Fruit fly (Drosophila melanogaster) whole organism, prepupa: Measurements from ENCODE around the gene Cftr.

Experiments used
- Blimp-1 ChIP-seq: fragments of 200-800 bp; sonication (Bioruptor generic); optimal IDR thresholded peaks from 3 replicates; lab custom pipeline; 2017; ENCODE audit warnings: missing biosample characterization, missing genetic modification characterization, mild to moderate bottlenecking, moderate library complexity, missing genetic modification reagents
- CG10669 ChIP-seq: fragments of 200-800 bp; sonication (Bioruptor generic); optimal IDR thresholded peaks from 3 replicates; lab custom pipeline; 2018; ENCODE audit warnings: missing biosample characterization, mild to moderate bottlenecking, missing genetic modification characterization, moderate library complexity
- CG11294 ChIP-seq: fragments of 200-800 bp; sonication (Bioruptor generic); IDR thresholded peaks from 2 replicates; pipeline ENCODE4 v1.3.6; 2022; ENCODE audit warnings: missing biosample characterization, missing genetic modification characterization
- CG11902 ChIP-seq: fragments of 200-800 bp; sonication (Bioruptor generic); optimal IDR thresholded peaks from 3 replicates; lab custom pipeline; 2016; ENCODE audit warnings: missing biosample characterization, missing genetic modification characterization
- CG15336 ChIP-seq: fragments of 200-800 bp; sonication (Bioruptor generic); IDR thresholded peaks from 2 replicates; pipeline ENCODE4 v1.3.6; 2022; ENCODE audit warnings: missing biosample characterization, missing genetic modification characterization
- CG1621 ChIP-seq: fragments of 200-800 bp; sonication (Bioruptor generic); optimal IDR thresholded peaks from 3 replicates; lab custom pipeline; 2018; ENCODE audit warnings: missing biosample characterization, mild to moderate bottlenecking, missing genetic modification characterization
- CG16779 ChIP-seq: fragments of 200-800 bp; sonication (Bioruptor generic); optimal IDR thresholded peaks from 3 replicates; lab custom pipeline; 2017; ENCODE audit warnings: missing biosample characterization, mild to moderate bottlenecking, missing genetic modification characterization
- CG3032 ChIP-seq: fragments of 200-800 bp; optimal IDR thresholded peaks from 2 replicates; lab custom pipeline; 2019; ENCODE audit warnings: missing biosample characterization, mild to moderate bottlenecking, missing genetic modification characterization, moderate library complexity
- CG31627 ChIP-seq: fragments of 200-800 bp; sonication (Bioruptor generic); optimal IDR thresholded peaks from 3 replicates; lab custom pipeline; 2016; ENCODE audit warnings: missing biosample characterization, missing genetic modification characterization
- CG32006 ChIP-seq: fragments of 200-800 bp; sonication (Bioruptor generic); optimal IDR thresholded peaks from 3 replicates; lab custom pipeline; 2017; ENCODE audit warnings: missing biosample characterization, mild to moderate bottlenecking, missing genetic modification characterization
- CG34406 ChIP-seq: fragments of 200-800 bp; sonication (Bioruptor generic); optimal IDR thresholded peaks from 3 replicates; lab custom pipeline; 2016; ENCODE audit warnings: missing biosample characterization, missing genetic modification characterization
- CG3919 ChIP-seq: fragments of 200-800 bp; sonication (Bioruptor generic); optimal IDR thresholded peaks from 3 replicates; lab custom pipeline; 2016; ENCODE audit warnings: missing biosample characterization, missing genetic modification characterization
- CG4318 ChIP-seq: fragments of 200-800 bp; sonication (Bioruptor generic); optimal IDR thresholded peaks from 3 replicates; lab custom pipeline; 2017; ENCODE audit warnings: missing biosample characterization, mild to moderate bottlenecking, missing genetic modification characterization
- CG6163 ChIP-seq: fragments of 200-800 bp; sonication (Bioruptor generic); IDR thresholded peaks from 3 replicates; pipeline ENCODE4 v1.3.6; 2022; ENCODE audit warnings: missing biosample characterization, missing genetic modification characterization
- CG6276 ChIP-seq: fragments of 200-800 bp; sonication (Bioruptor generic); optimal IDR thresholded peaks from 2 replicates; lab custom pipeline; 2017; ENCODE audit warnings: missing biosample characterization, mild to moderate bottlenecking, missing genetic modification characterization
- CG6792 ChIP-seq: fragments of 200-800 bp; sonication (Bioruptor generic); optimal IDR thresholded peaks from 3 replicates; lab custom pipeline; 2016; ENCODE audit warnings: missing biosample characterization, missing genetic modification characterization
- CG6808 ChIP-seq: fragments of 200-800 bp; sonication (Bioruptor generic); optimal IDR thresholded peaks from 3 replicates; lab custom pipeline; 2017; ENCODE audit warnings: missing biosample characterization, missing genetic modification characterization, mild to moderate bottlenecking, moderate library complexity, missing genetic modification reagents
- CG7368 ChIP-seq: fragments of 200-800 bp; sonication (Bioruptor generic); optimal IDR thresholded peaks from 3 replicates; lab custom pipeline; 2016; ENCODE audit warnings: missing biosample characterization, missing genetic modification characterization
- CG8319 ChIP-seq: fragments of 200-800 bp; sonication (Bioruptor generic); optimal IDR thresholded peaks from 3 replicates; lab custom pipeline; 2016; ENCODE audit warnings: missing biosample characterization, missing genetic modification characterization
- CG9139 ChIP-seq: fragments of 200-800 bp; sonication (Bioruptor generic); optimal IDR thresholded peaks from 3 replicates; lab custom pipeline; 2017; ENCODE audit warnings: missing biosample characterization, mild to moderate bottlenecking, missing genetic modification characterization
- Eip75B ChIP-seq: fragments of 200-800 bp; sonication (Bioruptor generic); optimal IDR thresholded peaks from 3 replicates; lab custom pipeline; 2016; ENCODE audit warnings: missing biosample characterization, missing genetic modification characterization
- Eip78C ChIP-seq: fragments of 200-800 bp; sonication (Bioruptor generic); peaks from one replicate; lab custom pipeline; 2016; ENCODE audit warnings: missing biosample characterization, missing genetic modification characterization
- Eip93F ChIP-seq: fragments of 200-800 bp; sonication (Bioruptor generic); optimal IDR thresholded peaks from 2 replicates; lab custom pipeline; 2016; ENCODE audit warnings: missing biosample characterization, mild to moderate bottlenecking, missing genetic modification characterization
- Ets21C ChIP-seq: fragments of 200-800 bp; sonication (Bioruptor generic); optimal IDR thresholded peaks from 3 replicates; lab custom pipeline; 2016; ENCODE audit warnings: missing biosample characterization, missing genetic modification characterization
- Ets96B ChIP-seq: fragments of 200-800 bp; optimal IDR thresholded peaks from 2 replicates; lab custom pipeline; 2019; ENCODE audit warnings: missing biosample characterization, mild to moderate bottlenecking, missing genetic modification characterization, moderate library complexity
- Gug ChIP-seq: fragments of 200-800 bp; sonication (Bioruptor generic); IDR thresholded peaks from 2 replicates; pipeline ENCODE4 v1.3.6; 2022; ENCODE audit warnings: missing biosample characterization, missing genetic modification characterization
- Hr4 ChIP-seq: fragments of 200-800 bp; sonication (Bioruptor generic); optimal IDR thresholded peaks from 3 replicates; lab custom pipeline; 2016; ENCODE audit warnings: missing biosample characterization, missing genetic modification characterization
- Lpt ChIP-seq: fragments of 200-800 bp; sonication (Bioruptor generic); optimal IDR thresholded peaks from 3 replicates; lab custom pipeline; 2016; ENCODE audit warnings: missing biosample characterization, missing genetic modification characterization
- Met ChIP-seq: fragments of 200-800 bp; sonication (Bioruptor generic); optimal IDR thresholded peaks from 3 replicates; lab custom pipeline; 2016; ENCODE audit warnings: missing biosample characterization, missing genetic modification characterization
- Smox ChIP-seq: fragments of 200-800 bp; sonication (Bioruptor generic); optimal IDR thresholded peaks from 3 replicates; lab custom pipeline; 2016; ENCODE audit warnings: missing biosample characterization, missing genetic modification characterization
- Sox102F ChIP-seq: fragments of 200-800 bp; sonication (Bioruptor generic); optimal IDR thresholded peaks from 2 replicates; lab custom pipeline; 2016; ENCODE audit warnings: missing biosample characterization, mild to moderate bottlenecking, missing genetic modification characterization
- Sox14 ChIP-seq: fragments of 200-800 bp; sonication (Bioruptor generic); optimal IDR thresholded peaks from 3 replicates; lab custom pipeline; 2016; ENCODE audit warnings: missing biosample characterization, missing genetic modification characterization
- Sox15 ChIP-seq: fragments of 200-800 bp; sonication (Bioruptor generic); optimal IDR thresholded peaks from 3 replicates; lab custom pipeline; 2016; ENCODE audit warnings: missing biosample characterization, missing genetic modification characterization
- achi ChIP-seq: fragments of 200-800 bp; sonication (Bioruptor generic); optimal IDR thresholded peaks from 3 replicates; lab custom pipeline; 2016; ENCODE audit warnings: missing biosample characterization, missing genetic modification characterization
- acj6 ChIP-seq: fragments of 200-800 bp; sonication (Bioruptor generic); optimal IDR thresholded peaks from 3 replicates; lab custom pipeline; 2016; ENCODE audit warnings: missing biosample characterization, missing genetic modification characterization
- cyc ChIP-seq: fragments of 200-800 bp; sonication (Bioruptor generic); optimal IDR thresholded peaks from 3 replicates; lab custom pipeline; 2016; ENCODE audit warnings: missing biosample characterization, missing genetic modification characterization
- dac ChIP-seq: fragments of 200-800 bp; sonication (Bioruptor generic); optimal IDR thresholded peaks from 2 replicates; lab custom pipeline; 2017; ENCODE audit warnings: missing biosample characterization, mild to moderate bottlenecking, missing genetic modification characterization
- dsx ChIP-seq: fragments of 200-800 bp; optimal IDR thresholded peaks from 3 replicates; lab custom pipeline; 2019; ENCODE audit warnings: missing biosample characterization, mild to moderate bottlenecking, missing genetic modification characterization, moderate library complexity; ENCODE audit not compliant: poor library complexity, severe bottlenecking
- eg ChIP-seq: fragments of 200-800 bp; sonication (Bioruptor generic); IDR thresholded peaks from 3 replicates; pipeline ENCODE4 v1.3.6; 2022; ENCODE audit warnings: missing biosample characterization, missing genetic modification characterization
- esn ChIP-seq: fragments of 200-800 bp; sonication (Bioruptor generic); optimal IDR thresholded peaks from 2 replicates; lab custom pipeline; 2016; ENCODE audit warnings: missing biosample characterization, mild to moderate bottlenecking, missing genetic modification characterization, moderate library complexity
- fd85E ChIP-seq: fragments of 200-800 bp; sonication (Bioruptor generic); optimal IDR thresholded peaks from 3 replicates; lab custom pipeline; 2016; ENCODE audit warnings: missing biosample characterization, missing genetic modification characterization
- fkh ChIP-seq: fragments of 200-800 bp; sonication (Bioruptor generic); optimal IDR thresholded peaks from 3 replicates; lab custom pipeline; 2017; ENCODE audit warnings: missing biosample characterization, mild to moderate bottlenecking, missing genetic modification characterization, moderate library complexity
- lz ChIP-seq: fragments of 200-800 bp; sonication (Bioruptor generic); optimal IDR thresholded peaks from 3 replicates; lab custom pipeline; 2016; ENCODE audit warnings: missing biosample characterization, missing genetic modification characterization
- net ChIP-seq: fragments of 200-800 bp; sonication (Bioruptor generic); optimal IDR thresholded peaks from 3 replicates; lab custom pipeline; 2016; ENCODE audit warnings: missing biosample characterization, missing genetic modification characterization
- pdm3 ChIP-seq: fragments of 200-800 bp; sonication (Bioruptor generic); optimal IDR thresholded peaks from 3 replicates; lab custom pipeline; 2016; ENCODE audit warnings: missing biosample characterization, missing genetic modification characterization
- salr ChIP-seq, 2 experiments: fragments of 200-800 bp; sonication (Bioruptor generic); optimal IDR thresholded peaks; 3 replicates each; lab custom pipeline; 2016 to 2018; ENCODE audit warnings: missing biosample characterization in 2 of 2, missing genetic modification characterization in 2 of 2, mild to moderate bottlenecking in 1 of 2
- spab ChIP-seq: fragments of 200-800 bp; sonication (Bioruptor generic); optimal IDR thresholded peaks from 2 replicates; lab custom pipeline; 2017; ENCODE audit warnings: missing biosample characterization, mild to moderate bottlenecking, missing genetic modification characterization, missing genetic modification reagents
- ss ChIP-seq, 2 experiments: fragments of 200-800 bp; sonication (Bioruptor generic); optimal IDR thresholded peaks; 2 replicates in 1 of 2; 3 replicates in 1 of 2; lab custom pipeline; 2017 to 2018; ENCODE audit warnings: mild to moderate bottlenecking in 2 of 2, missing biosample characterization in 2 of 2, missing genetic modification characterization in 2 of 2, moderate library complexity in 1 of 2
- svp ChIP-seq: fragments of 200-800 bp; sonication (Bioruptor generic); peaks from one replicate; lab custom pipeline; 2016; ENCODE audit warnings: missing biosample characterization, missing genetic modification characterization
- topi ChIP-seq: fragments of 200-800 bp; sonication (Bioruptor generic); optimal IDR thresholded peaks from 3 replicates; lab custom pipeline; 2016; ENCODE audit warnings: missing biosample characterization, missing genetic modification characterization
- vri ChIP-seq: fragments of 200-800 bp; sonication (Bioruptor generic); optimal IDR thresholded peaks from 3 replicates; lab custom pipeline; 2016; ENCODE audit warnings: missing biosample characterization, mild to moderate bottlenecking, missing genetic modification characterization

The Cftr gene

DNA sequence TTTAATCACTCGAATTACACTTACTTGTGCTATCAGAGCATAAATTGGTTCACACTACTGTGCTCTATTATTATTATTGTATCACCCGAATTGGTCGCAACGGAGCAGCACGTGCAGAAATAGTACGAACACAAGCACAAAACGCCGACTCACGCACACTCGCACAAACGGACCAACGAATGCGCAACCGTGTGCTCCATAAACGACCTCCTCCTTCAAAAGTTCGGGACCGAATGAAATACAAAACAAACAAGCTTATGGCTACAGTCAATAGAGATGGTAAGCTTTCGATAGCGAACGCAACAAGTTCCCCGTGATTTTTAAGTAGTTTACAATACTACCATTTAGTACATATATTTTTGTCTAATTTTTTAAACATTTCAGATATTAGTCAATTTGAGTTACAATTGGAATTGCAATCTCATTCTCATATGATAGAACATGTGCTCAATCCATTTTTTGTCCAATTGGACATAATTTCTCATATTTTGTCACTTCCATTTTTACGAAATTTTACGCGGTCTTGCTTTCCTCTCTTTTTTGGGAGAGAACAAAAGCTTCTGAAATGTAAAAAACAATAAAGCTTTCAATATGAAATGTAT lies at the start of gene Cftr:
Gene Cftr (minus strand): TSS at position 239 of the 602 bp plus-strand sequence.
- TF ChIP-seq CG4318 (GFP tag; lab: Kevin White, UChicago) = no peak
- TF ChIP-seq Sox102F (GFP tag; lab: Kevin White, UChicago) = peak; percentile 71
- TF ChIP-seq CG34406 (GFP tag; lab: Kevin White, UChicago) = no peak
- peak; percentile 16; the same call in 1 of the 2 replicates for TF ChIP-seq CG15336 (GFP tag; lab: Robert Waterston, UW)
- peak; percentile 4 for TF ChIP-seq CG6808 (GFP tag; lab: Kevin White, UChicago)
- TF ChIP-seq esn (GFP tag; lab: Kevin White, UChicago) = peak; percentile 64
- TF ChIP-seq Sox14 (GFP tag; lab: Kevin White, UChicago) = peak; percentile 67
- no peak for TF ChIP-seq CG8319
- TF ChIP-seq lz (GFP tag; lab: Kevin White, UChicago) = peak; percentile 60
- peak; percentile 62 for TF ChIP-seq topi (GFP tag; lab: Kevin White, UChicago)
- peak; percentile 40 to 46 for TF ChIP-seq ss (GFP tag; optimal IDR thresholded peaks at IDR 0.05; lab: Kevin White, UChicago)
- no peak for TF ChIP-seq dac (GFP tag; lab: Kevin White, UChicago)
- TF ChIP-seq Eip75B (GFP tag; lab: Kevin White, UChicago) = peak; percentile 60
- no peak for TF ChIP-seq Sox15 (GFP tag; lab: Kevin White, UChicago)
- TF ChIP-seq CG11294 (GFP tag; lab: Robert Waterston, UW) = no peak
- peak; percentile 29 for TF ChIP-seq CG16779 (tag; lab: Kevin White, UChicago)
- TF ChIP-seq Gug (GFP tag; lab: Robert Waterston, UW) = 0 out of 2 replicates have a peak, but pooled peaks have one; percentile 27
- TF ChIP-seq CG32006 (GFP tag; lab: Kevin White, UChicago) = no peak
- peak; percentile 14 for TF ChIP-seq Ets21C (GFP tag; lab: Kevin White, UChicago)
- TF ChIP-seq CG10669 (GFP tag; lab: Kevin White, UChicago) = peak; percentile 21
- TF ChIP-seq spab (GFP tag; lab: Kevin White, UChicago) = no peak
- no peak for TF ChIP-seq CG7368 (GFP tag; lab: Kevin White, UChicago)
- no peak for TF ChIP-seq acj6 (GFP tag; lab: Kevin White, UChicago)
- no peak for TF ChIP-seq CG6276
- peak; percentile 52 for TF ChIP-seq pdm3
- no peak for TF ChIP-seq Blimp-1 (GFP tag; lab: Kevin White, UChicago)
- peak; percentile 48 for TF ChIP-seq net
- TF ChIP-seq CG6792 (GFP tag; lab: Kevin White, UChicago) = peak; percentile 7
- peak; percentile 61; the same call in 2 of the 3 replicates for TF ChIP-seq eg (GFP tag; lab: Robert Waterston, UW)
- TF ChIP-seq CG11902 (GFP tag; lab: Kevin White, UChicago) = no peak
- TF ChIP-seq cyc = peak; percentile 33
- TF ChIP-seq CG31627 (GFP tag; lab: Kevin White, UChicago) = peak; percentile 37
- peak; percentile 47 for TF ChIP-seq CG3919 (GFP tag; lab: Kevin White, UChicago)
- TF ChIP-seq fd85E (GFP tag; lab: Kevin White, UChicago) = no peak
- peak; percentile 2 for TF ChIP-seq Hr4 (GFP tag; lab: Kevin White, UChicago)
- peak; percentile 40 for TF ChIP-seq Eip93F
- peak; percentile 91 for TF ChIP-seq vri (GFP tag; lab: Kevin White, UChicago)
- TF ChIP-seq CG1621 (tag; lab: Kevin White, UChicago) = peak; percentile 32
- TF ChIP-seq CG6163 (GFP tag; lab: Robert Waterston, UW) = peak; percentile 61
- peak; percentile 53 for TF ChIP-seq svp (GFP tag; lab: Kevin White, UChicago)
- TF ChIP-seq CG9139 (GFP tag; lab: Kevin White, UChicago) = peak; percentile 23
- no peak for TF ChIP-seq salr (GFP tag; optimal IDR thresholded peaks at IDR 0.05; lab: Kevin White, UChicago)
- TF ChIP-seq Smox (GFP tag; lab: Kevin White, UChicago) = peak; percentile 67
- TF ChIP-seq Lpt = peak; percentile 61
- peak; percentile 21 for TF ChIP-seq Ets96B (tag; lab: Kevin White, UChicago)
- TF ChIP-seq dsx (GFP tag; lab: Kevin White, UChicago) = peak; percentile 60
- peak; percentile 18 for TF ChIP-seq CG3032 (tag; lab: Kevin White, UChicago)
- TF ChIP-seq fkh (GFP tag; lab: Kevin White, UChicago) = peak; percentile 93
- peak; percentile 76 for TF ChIP-seq Eip78C
- TF ChIP-seq achi (GFP tag; lab: Kevin White, UChicago) = peak; percentile 18
- peak; percentile 38 for TF ChIP-seq Met (GFP tag; lab: Kevin White, UChicago)
